Worm (Caenorhabditis elegans): Measurements from ENCODE around the gene nhr-97.

DNA sequence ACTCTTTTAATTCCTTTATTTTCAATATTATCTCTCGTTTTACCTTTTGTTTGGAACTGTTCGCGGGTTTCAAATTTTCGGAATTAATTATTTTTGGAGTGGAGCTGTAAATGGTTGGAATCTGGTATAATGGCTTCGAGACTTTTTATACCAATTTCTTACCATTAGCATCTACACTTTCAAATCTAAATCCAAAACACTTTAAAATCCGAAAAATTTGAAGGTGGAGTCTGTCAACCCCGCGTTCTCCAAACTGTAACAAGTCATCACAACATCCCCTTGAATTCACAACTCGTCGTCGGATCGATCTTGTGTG is at the start of gene nhr-97:
- no peak for TF ChIP-seq pha-4 (GFP tag; IDR thresholded peaks at IDR 0.05)
- TF ChIP-seq pha-4 (tag; optimal IDR thresholded peaks at IDR 0.05), result no peak
- no peak for TF ChIP-seq lin-29 (GFP tag; IDR thresholded peaks at IDR 0.05)
- no peak for TF ChIP-seq mdl-1 (tag; optimal IDR thresholded peaks at IDR 0.05)
- no peak for TF ChIP-seq dmd-9 (GFP tag; IDR thresholded peaks at IDR 0.05)
- TF ChIP-seq Y105C5A.15 (GFP tag; IDR thresholded peaks at IDR 0.05), result no peak
- TF ChIP-seq jun-1 (tag; optimal IDR thresholded peaks at IDR 0.05), result no peak
- TF ChIP-seq zip-11 (GFP tag; IDR thresholded peaks at IDR 0.05), result no peak
- TF ChIP-seq mes-2 (tag; optimal IDR thresholded peaks at IDR 0.05; ENCODE audit: poor library complexity, severe bottlenecking), result no peak
- TF ChIP-seq snpc-1.2 (GFP tag; IDR thresholded peaks at IDR 0.05), result no peak
